Fruit fly (Drosophila melanogaster) whole organism, larva: ENCODE results near the gene SIDL.

Experiments used
- noc ChIP-seq: fragments of 200-800 bp; sonication (Bioruptor generic); optimal IDR thresholded peaks from 3 replicates; lab custom pipeline; 2019; ENCODE audit warnings: missing biosample characterization, mild to moderate bottlenecking, missing genetic modification characterization, moderate library complexity

SIDL gene

dm6 chr3R:15218824-15219576 is at the start of gene SIDL, which contains the start of gene CG12241:
SIDL (minus strand) TSS chr3R:15218874.
CG12241 (plus strand) TSS chr3R:15219256.
- peak; percentile 73 for TF ChIP-seq noc (tag; lab: Kevin White, UChicago)

- TF ChIP-seq noc (tag; lab: Kevin White, UChicago): no peak
Observed at dm6 chr3R:15268426-15268825, 49.8 kb upstream of the SIDL start, which contains the start of the genes CG14864 and Zip88E. CG14864 (minus strand) TSS chr3R:15268538. Zip88E (plus strand) TSS chr3R:15268662.

- peak; percentile 14 for TF ChIP-seq noc (tag; lab: Kevin White, UChicago)
Observed at dm6 chr3R:15265406-15266040, 46.8 kb upstream of the SIDL start, which contains the start of gene ATPsynO. ATPsynO (plus strand) TSS chr3R:15265591.

dm6 chr3R:15263946-15264345 is 45.3 kb upstream of the SIDL start:
- TF ChIP-seq noc (tag; lab: Kevin White, UChicago): no peak

- TF ChIP-seq noc (tag; lab: Kevin White, UChicago): no peak
Observed at dm6 chr3R:15262710-15263672, 44.3 kb upstream of the SIDL start, which contains the start of the genes eIF2gamma and Set. eIF2gamma (minus strand) TSS chr3R:15263458. Set (plus strand) TSS chr3R:15263552.

- no peak for TF ChIP-seq noc (tag; lab: Kevin White, UChicago)
Observed at dm6 chr3R:15250454-15250853, 31.8 kb upstream of the SIDL start.

- TF ChIP-seq noc (tag; lab: Kevin White, UChicago): no peak
Observed at dm6 chr3R:15249735-15250134, 31.1 kb upstream of the SIDL start, which contains the start of gene CG42404. CG42404 (plus strand) TSS chr3R:15250094.

- no peak for TF ChIP-seq noc (tag; lab: Kevin White, UChicago)
Observed at dm6 chr3R:15249037-15249436, 30.4 kb upstream of the SIDL start, which contains the start of gene Amt. Amt (minus strand) TSS chr3R:15249137.

- TF ChIP-seq noc (tag; lab: Kevin White, UChicago): peak; percentile 6
Observed at dm6 chr3R:15246601-15247000, 27.9 kb upstream of the SIDL start.

dm6 chr3R:15243452-15243851 is 24.8 kb upstream of the SIDL start:
- TF ChIP-seq noc (tag; lab: Kevin White, UChicago): no peak

dm6 chr3R:15243046-15243356 is 24.3 kb upstream of the SIDL start:
- no peak for TF ChIP-seq noc (tag; lab: Kevin White, UChicago)

dm6 chr3R:15242186-15243045 is 23.7 kb upstream of the SIDL start, which contains the start of the genes tefu and Hsc70-4:
tefu (minus strand) TSS chr3R:15242236.
Hsc70-4 (plus strand) TSS chr3R:15242687.
- no peak for TF ChIP-seq noc (tag; lab: Kevin White, UChicago)

dm6 chr3R:15231635-15232138 is 13.0 kb upstream of the SIDL start:
- TF ChIP-seq noc (tag; lab: Kevin White, UChicago): no peak

dm6 chr3R:15230285-15230684 is 11.6 kb upstream of the SIDL start, which contains the start of gene CG34316:
CG34316 (plus strand) TSS chr3R:15230585.
- no peak for TF ChIP-seq noc (tag; lab: Kevin White, UChicago)
